Worm (Caenorhabditis elegans) whole organism, L3 larva: Measurements from ENCODE around the gene F53A2.11.

Experiments used
- R02D3.7 ChIP-seq: fragments of 150-350 bp; optimal IDR thresholded peaks from 2 replicates; lab custom pipeline; 2014; ENCODE audit warnings: missing biosample characterization, missing genetic modification characterization
- ZK546.5 ChIP-seq: sonication (generic microtip); optimal IDR thresholded peaks from 2 replicates; lab custom pipeline; 2017; ENCODE audit warnings: missing biosample characterization, missing genetic modification characterization
- aly-2 ChIP-seq: fragments of 150-350 bp; optimal IDR thresholded peaks from 2 replicates; lab custom pipeline; 2014; ENCODE audit warnings: missing biosample characterization, missing genetic modification characterization
- ceh-28 ChIP-seq: fragments of 150-350 bp; optimal IDR thresholded peaks from 2 replicates; lab custom pipeline; 2014; ENCODE audit warnings: missing biosample characterization, missing genetic modification reagents, missing genetic modification characterization
- ceh-82 ChIP-seq: fragments of 150-350 bp; optimal IDR thresholded peaks from 2 replicates; lab custom pipeline; 2014; ENCODE audit warnings: missing biosample characterization, missing genetic modification characterization
- ceh-9 ChIP-seq: sonication (generic microtip); optimal IDR thresholded peaks from 2 replicates; lab custom pipeline; 2018; ENCODE audit warnings: missing biosample characterization, missing genetic modification characterization
- daf-12 ChIP-seq: fragments of 150-350 bp; optimal IDR thresholded peaks from 2 replicates; lab custom pipeline; 2014; ENCODE audit warnings: missing biosample characterization, missing genetic modification reagents, missing genetic modification characterization
- elt-1 ChIP-seq: fragments of 150-350 bp; optimal IDR thresholded peaks from 2 replicates; lab custom pipeline; 2014; ENCODE audit warnings: missing biosample characterization, missing genetic modification characterization
- elt-2 ChIP-seq: sonication (generic microtip); optimal IDR thresholded peaks from 2 replicates; lab custom pipeline; 2016; ENCODE audit warnings: missing genetic modification reagents, mild to moderate bottlenecking, missing genetic modification characterization, missing compliant biosample characterization
- fkh-10 ChIP-seq: sonication (generic microtip); optimal IDR thresholded peaks from 2 replicates; lab custom pipeline; 2017; ENCODE audit warnings: missing biosample characterization, missing genetic modification reagents, missing genetic modification characterization
- fos-1 ChIP-seq: fragments of 150-350 bp; optimal IDR thresholded peaks from 2 replicates; lab custom pipeline; 2014; ENCODE audit warnings: missing biosample characterization, missing genetic modification characterization
- hmg-11 ChIP-seq: sonication (generic microtip); optimal IDR thresholded peaks from 2 replicates; lab custom pipeline; 2016; ENCODE audit warnings: missing genetic modification characterization, missing compliant biosample characterization
- jun-1 ChIP-seq: fragments of 150-350 bp; optimal IDR thresholded peaks from 2 replicates; lab custom pipeline; 2014; ENCODE audit warnings: missing biosample characterization, missing genetic modification reagents, missing genetic modification characterization
- lin-15B ChIP-seq: fragments of 150-350 bp; optimal IDR thresholded peaks from 2 replicates; lab custom pipeline; 2014; ENCODE audit warnings: missing biosample characterization, missing genetic modification characterization
- lin-39 ChIP-seq: fragments of 150-350 bp; optimal IDR thresholded peaks from 2 replicates; lab custom pipeline; 2018; ENCODE audit warnings: missing biosample characterization, missing genetic modification reagents, missing genetic modification characterization
- lsy-12 ChIP-seq: sonication (generic microtip); optimal IDR thresholded peaks from 2 replicates; lab custom pipeline; 2016; ENCODE audit warnings: mild to moderate bottlenecking, missing genetic modification characterization, missing compliant biosample characterization
- mdl-1 ChIP-seq: fragments of 150-350 bp; optimal IDR thresholded peaks from 2 replicates; lab custom pipeline; 2014; ENCODE audit warnings: missing biosample characterization, missing genetic modification characterization
- mml-1 ChIP-seq: fragments of 150-350 bp; sonication (generic microtip); optimal IDR thresholded peaks from 3 replicates; lab custom pipeline; 2014; ENCODE audit warnings: missing biosample characterization, missing genetic modification characterization
- nfya-1 ChIP-seq: sonication (generic microtip); optimal IDR thresholded peaks from 2 replicates; lab custom pipeline; 2017; ENCODE audit warnings: missing genetic modification characterization, mild to moderate bottlenecking, missing compliant biosample characterization, antibody characterized with exemption, moderate library complexity; ENCODE audit not compliant: insufficient read depth
- nhr-11 ChIP-seq: fragments of 150-350 bp; optimal IDR thresholded peaks from 2 replicates; lab custom pipeline; 2014; ENCODE audit warnings: missing biosample characterization, missing genetic modification characterization
- nhr-23 ChIP-seq: fragments of 150-350 bp; optimal IDR thresholded peaks from 2 replicates; lab custom pipeline; 2014; ENCODE audit warnings: missing biosample characterization, missing genetic modification reagents, missing genetic modification characterization
- nhr-25 ChIP-seq: sonication (generic microtip); optimal IDR thresholded peaks from 2 replicates; lab custom pipeline; 2017; ENCODE audit warnings: missing biosample characterization, missing genetic modification characterization
- nhr-28 ChIP-seq: fragments of 150-350 bp; optimal IDR thresholded peaks from 2 replicates; lab custom pipeline; 2014; ENCODE audit warnings: missing biosample characterization, missing genetic modification characterization
- nhr-67 ChIP-seq: fragments of 150-350 bp; optimal IDR thresholded peaks from 2 replicates; lab custom pipeline; 2014; ENCODE audit warnings: missing biosample characterization, missing genetic modification characterization
- nhr-77 ChIP-seq: fragments of 150-350 bp; optimal IDR thresholded peaks from 2 replicates; lab custom pipeline; 2014; ENCODE audit warnings: missing biosample characterization, missing genetic modification characterization
- pha-4 ChIP-seq: fragments of 150-350 bp; optimal IDR thresholded peaks from 2 replicates; lab custom pipeline; 2014; ENCODE audit warnings: missing biosample characterization, missing genetic modification reagents, missing genetic modification characterization
- pqm-1 ChIP-seq: fragments of 150-350 bp; optimal IDR thresholded peaks from 2 replicates; lab custom pipeline; 2017; ENCODE audit warnings: missing biosample characterization, missing genetic modification characterization, inconsistent platforms
- skn-1 ChIP-seq: fragments of 150-350 bp; optimal IDR thresholded peaks from 2 replicates; lab custom pipeline; 2014; ENCODE audit warnings: missing biosample characterization, missing genetic modification characterization
- snpc-4 ChIP-seq: fragments of 150-350 bp; optimal IDR thresholded peaks from 2 replicates; lab custom pipeline; 2014; ENCODE audit warnings: missing biosample characterization, missing genetic modification characterization
- tbx-2 ChIP-seq: sonication (generic microtip); optimal IDR thresholded peaks from 2 replicates; lab custom pipeline; 2016; ENCODE audit warnings: mild to moderate bottlenecking, missing genetic modification characterization, missing compliant biosample characterization
- unc-62 ChIP-seq: fragments of 150-350 bp; sonication (generic microtip); optimal IDR thresholded peaks from 4 replicates; lab custom pipeline; 2014; ENCODE audit warnings: missing biosample characterization, missing genetic modification reagents, missing genetic modification characterization
- ztf-4 ChIP-seq: fragments of 150-350 bp; optimal IDR thresholded peaks from 2 replicates; lab custom pipeline; 2014; ENCODE audit warnings: missing biosample characterization, missing genetic modification characterization

The F53A2.11 gene

ce11 chrIII:13275784-13276183 lies 46.7 kb downstream of the F53A2.11 start:
- TF ChIP-seq mdl-1 (tag; lab: Kevin White, UChicago) (peak; percentile 27), fos-1 (tag; lab: Kevin White, UChicago) (no peak), ztf-4 (tag; lab: Kevin White, UChicago) (no peak), fkh-10 (GFP tag; lab: Kevin White, UChicago) (peak; percentile 66), ceh-28 (tag; lab: Kevin White, UChicago) (peak; percentile 55), nhr-23 (no peak), nhr-11 (peak; percentile 55), skn-1 (tag; lab: Kevin White, UChicago) (peak; percentile 69), R02D3.7 (tag; lab: Kevin White, UChicago) (peak; percentile 32), pha-4 (tag; lab: Kevin White, UChicago) (peak; percentile 27), nfya-1 (tag; lab: Kevin White, UChicago) (peak; percentile 74), lin-15B (tag; lab: Kevin White, UChicago) (peak; percentile 32), lin-39 (tag; lab: Kevin White, UChicago) (peak; percentile 90), hmg-11 (peak; percentile 94), ceh-9 (no peak), tbx-2 (tag; lab: Kevin White, UChicago) (peak; percentile 58), lsy-12 (tag; lab: Kevin White, UChicago) (peak; percentile 58), elt-2 (peak; percentile 48), elt-1 (tag; lab: Kevin White, UChicago) (peak; percentile 21), jun-1 (peak; percentile 37), nhr-25 (tag; lab: Kevin White, UChicago) (no peak), aly-2 (tag; lab: Kevin White, UChicago) (no peak), snpc-4 (peak; percentile 43), mml-1 (tag; lab: Kevin White, UChicago) (no peak), unc-62 (peak; percentile 50), pqm-1 (tag; lab: Kevin White, UChicago) (peak; percentile 53)

- TF ChIP-seq aly-2 (tag; lab: Kevin White, UChicago) (no peak), nhr-28 (tag; lab: Kevin White, UChicago) (no peak), elt-1 (tag; lab: Kevin White, UChicago) (peak; percentile 88)
These were observed 49.7 kb downstream of the F53A2.11 start for ce11 chrIII:13272788-13273187.

ce11 chrIII:13272227-13272626 lies 50.3 kb downstream of the F53A2.11 start:
- TF ChIP-seq nfya-1 (tag; lab: Kevin White, UChicago) (no peak), fkh-10 (GFP tag; lab: Kevin White, UChicago) (no peak), ztf-4 (tag; lab: Kevin White, UChicago) (no peak), ZK546.5 (tag; lab: Kevin White, UChicago) (no peak), nhr-25 (tag; lab: Kevin White, UChicago) (no peak), nhr-77 (tag; lab: Kevin White, UChicago) (no peak), nhr-28 (tag; lab: Kevin White, UChicago) (no peak)

DNA sequence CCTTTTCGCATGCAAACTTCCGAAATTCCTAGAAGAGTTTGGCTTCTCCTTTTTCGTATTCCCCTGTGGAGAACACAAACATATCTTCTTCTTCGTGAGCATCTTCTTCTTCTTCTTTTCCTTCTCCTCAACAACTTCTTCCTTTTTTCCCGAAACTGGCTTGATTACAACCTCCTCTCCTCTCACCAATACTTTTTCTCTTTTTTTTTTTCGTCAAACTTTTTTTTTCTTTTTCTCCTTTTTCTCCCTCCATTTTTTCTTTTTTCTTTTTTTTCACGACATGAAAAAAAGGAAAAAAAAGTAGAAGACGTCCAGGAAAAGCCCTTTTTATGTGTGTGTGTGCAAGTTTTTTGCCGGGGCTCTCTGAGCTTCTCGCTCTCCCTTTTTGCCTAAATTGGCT lies 51.6 kb downstream of the F53A2.11 start:
- TF ChIP-seq mdl-1 (tag; lab: Kevin White, UChicago) (no peak), lin-39 (tag; lab: Kevin White, UChicago) (peak; percentile 23), nfya-1 (tag; lab: Kevin White, UChicago) (peak; percentile 64), elt-2 (no peak), lsy-12 (tag; lab: Kevin White, UChicago) (no peak), nhr-23 (no peak), ceh-82 (tag; lab: Kevin White, UChicago) (no peak), unc-62 (no peak), fkh-10 (GFP tag; lab: Kevin White, UChicago) (peak; percentile 62), daf-12 (no peak), nhr-67 (tag; lab: Kevin White, UChicago) (no peak)
